Fruit fly (Drosophila melanogaster): ENCODE measurements around the gene CG13690.

CG13690 gene

DNA sequence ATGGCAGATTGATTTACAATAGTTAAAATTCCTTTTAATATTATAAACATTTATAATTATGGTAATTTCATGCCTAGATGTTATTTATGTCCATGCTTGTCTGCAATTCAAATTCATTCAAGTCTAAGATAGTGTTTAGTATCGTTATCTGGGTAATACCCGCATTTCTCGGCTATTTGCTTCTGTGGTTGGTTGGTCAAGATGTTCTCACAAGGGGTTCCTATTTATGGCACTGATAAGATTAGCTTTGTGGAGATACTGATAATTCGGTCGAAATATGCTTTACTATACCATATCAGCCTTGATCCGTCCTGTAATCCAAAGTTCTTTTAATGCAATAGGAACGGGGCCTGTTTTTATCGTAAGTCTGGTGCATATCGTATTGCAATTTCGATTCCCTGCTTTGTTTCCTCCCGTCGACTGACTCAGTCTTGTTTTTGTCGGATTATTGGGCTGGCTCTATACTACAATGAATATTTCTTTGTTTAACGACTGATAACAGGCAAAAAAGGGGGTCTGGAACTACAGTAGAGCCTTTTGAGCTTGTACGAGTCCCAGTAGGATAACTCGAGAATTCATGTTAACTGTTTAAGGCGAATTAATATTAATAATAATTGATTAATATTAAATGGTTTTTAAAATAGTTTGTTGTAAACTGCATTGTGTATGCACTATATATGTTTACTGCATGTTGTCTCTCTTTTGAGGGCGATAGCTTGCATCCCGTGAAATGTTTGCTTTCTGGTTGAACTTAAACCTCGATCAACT is 32.4 kb upstream of the CG13690 start:
- TF ChIP-seq CG7101 (tag; optimal IDR thresholded peaks at IDR 0.05), result no peak
- peak; percentile 16 for TF ChIP-seq CG14711 (tag; optimal IDR thresholded peaks at IDR 0.05)
- TF ChIP-seq CG33017 (tag; optimal IDR thresholded peaks at IDR 0.05), result no peak
- no peak for TF ChIP-seq cnc (optimal IDR thresholded peaks at IDR 0.05)
- no peak for TF ChIP-seq CG7045 (GFP tag; optimal IDR thresholded peaks at IDR 0.05)
- no peak for TF ChIP-seq CG1620 (GFP tag; optimal IDR thresholded peaks at IDR 0.05)
- no peak for TF ChIP-seq Clk (GFP tag; optimal IDR thresholded peaks at IDR 0.05)
- TF ChIP-seq Mnt (GFP tag; optimal IDR thresholded peaks at IDR 0.05), result peak; percentile 3
- no peak for TF ChIP-seq toe (GFP tag; optimal IDR thresholded peaks at IDR 0.05)
- TF ChIP-seq CG12768 (GFP tag; optimal IDR thresholded peaks at IDR 0.05), result no peak
- TF ChIP-seq bab1 (GFP tag; optimal IDR thresholded peaks at IDR 0.05), result no peak
- TF ChIP-seq pad (GFP tag; optimal IDR thresholded peaks at IDR 0.05), result no peak

DNA sequence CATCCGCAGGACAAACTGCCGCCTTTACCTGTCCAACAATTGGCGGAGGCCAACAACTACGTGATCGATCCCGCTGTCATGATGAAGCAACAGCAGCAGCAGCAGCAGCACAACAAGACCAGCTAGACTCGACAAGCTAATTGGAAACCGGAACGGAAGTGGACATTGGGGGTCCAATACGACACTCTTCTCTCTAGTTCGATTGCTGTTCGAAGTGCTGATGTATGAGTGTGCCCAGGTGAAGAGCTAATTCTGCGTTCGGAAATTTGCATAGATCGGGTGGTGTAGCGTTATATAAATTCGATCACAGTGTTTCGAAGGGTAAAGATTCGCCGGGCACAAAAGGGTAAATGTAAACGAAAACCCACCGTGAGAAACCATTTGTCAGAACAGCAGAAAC is 27.7 kb upstream of the CG13690 start:
- TF ChIP-seq Mnt (GFP tag; optimal IDR thresholded peaks at IDR 0.05) (no peak), cic (GFP tag; optimal IDR thresholded peaks at IDR 0.05) (no peak), tj (GFP tag; optimal IDR thresholded peaks at IDR 0.05) (no peak), CG1620 (GFP tag; optimal IDR thresholded peaks at IDR 0.05) (no peak), CG7101 (tag; optimal IDR thresholded peaks at IDR 0.05) (no peak)

DNA sequence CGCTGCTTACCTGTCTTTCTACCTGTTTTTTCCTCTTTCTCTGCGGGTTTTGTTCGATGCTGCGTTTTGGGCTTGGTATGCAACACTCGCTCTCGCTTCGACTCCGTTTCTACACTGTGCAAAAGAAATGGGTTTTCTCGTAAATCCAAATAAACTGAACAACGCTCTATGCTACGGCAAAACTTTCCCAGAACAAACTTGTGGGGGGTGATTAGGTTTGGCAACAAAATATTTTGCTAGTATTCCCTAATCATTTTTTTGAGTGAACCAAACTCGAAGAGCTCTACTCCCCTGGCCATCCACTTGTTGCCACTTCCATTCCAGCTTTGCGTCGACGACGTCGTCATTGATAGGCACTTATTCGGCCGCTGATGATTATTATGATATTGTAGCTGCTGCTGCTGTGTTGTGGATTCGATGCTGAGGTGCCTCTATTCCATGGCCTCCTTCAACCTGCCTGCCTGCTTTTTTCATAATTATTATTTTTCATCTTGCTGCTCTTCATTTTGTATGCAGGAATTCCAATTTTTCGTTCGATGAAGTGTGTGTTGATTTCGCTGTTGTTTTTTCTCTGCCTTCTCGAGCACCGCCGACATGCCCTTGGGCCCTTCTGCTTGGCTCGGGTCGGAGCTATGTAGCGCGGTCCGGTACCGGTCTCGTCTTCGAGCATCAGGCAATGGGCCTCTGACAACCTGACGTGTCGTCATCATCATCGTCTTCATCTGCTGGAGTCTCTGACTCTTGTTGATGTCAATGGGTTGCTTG is 22.7 kb upstream of the CG13690 start:
- TF ChIP-seq tj (GFP tag; optimal IDR thresholded peaks at IDR 0.05) (no peak), Mnt (GFP tag; optimal IDR thresholded peaks at IDR 0.05) (no peak), CG33017 (tag; optimal IDR thresholded peaks at IDR 0.05) (no peak), bab1 (GFP tag; optimal IDR thresholded peaks at IDR 0.05) (no peak), cic (GFP tag; optimal IDR thresholded peaks at IDR 0.05) (no peak), Hr96 (GFP tag; optimal IDR thresholded peaks at IDR 0.05) (no peak), cnc (optimal IDR thresholded peaks at IDR 0.05) (no peak), pad (GFP tag; optimal IDR thresholded peaks at IDR 0.05) (no peak), kay (GFP tag; ENCODE audit: borderline replicate concordance) (no peak), CG14711 (tag; optimal IDR thresholded peaks at IDR 0.05) (no peak), CG11617 (GFP tag; optimal IDR thresholded peaks at IDR 0.05) (no peak), CG5204 (GFP tag; optimal IDR thresholded peaks at IDR 0.05) (no peak)

DNA sequence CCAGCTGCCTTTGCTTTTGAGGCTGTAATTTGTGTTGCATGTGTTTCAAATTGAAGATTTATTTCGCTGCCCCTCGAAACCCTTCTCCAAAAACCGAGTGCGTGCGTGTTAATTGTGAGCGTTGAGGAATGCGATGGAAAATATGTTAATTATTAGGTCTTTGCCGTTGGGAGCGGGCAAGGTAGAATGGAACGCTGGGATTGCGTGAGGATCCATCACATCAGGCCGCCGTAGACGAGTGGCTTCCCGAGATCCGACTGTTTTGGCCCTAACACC is 21.9 kb upstream of the CG13690 start:
- no peak for TF ChIP-seq CG12768 (GFP tag; optimal IDR thresholded peaks at IDR 0.05)
- no peak for TF ChIP-seq CG1620 (GFP tag; optimal IDR thresholded peaks at IDR 0.05)
- TF ChIP-seq Crg-1 (GFP tag; optimal IDR thresholded peaks at IDR 0.05), result no peak
- TF ChIP-seq CG33017 (tag; optimal IDR thresholded peaks at IDR 0.05), result no peak

DNA sequence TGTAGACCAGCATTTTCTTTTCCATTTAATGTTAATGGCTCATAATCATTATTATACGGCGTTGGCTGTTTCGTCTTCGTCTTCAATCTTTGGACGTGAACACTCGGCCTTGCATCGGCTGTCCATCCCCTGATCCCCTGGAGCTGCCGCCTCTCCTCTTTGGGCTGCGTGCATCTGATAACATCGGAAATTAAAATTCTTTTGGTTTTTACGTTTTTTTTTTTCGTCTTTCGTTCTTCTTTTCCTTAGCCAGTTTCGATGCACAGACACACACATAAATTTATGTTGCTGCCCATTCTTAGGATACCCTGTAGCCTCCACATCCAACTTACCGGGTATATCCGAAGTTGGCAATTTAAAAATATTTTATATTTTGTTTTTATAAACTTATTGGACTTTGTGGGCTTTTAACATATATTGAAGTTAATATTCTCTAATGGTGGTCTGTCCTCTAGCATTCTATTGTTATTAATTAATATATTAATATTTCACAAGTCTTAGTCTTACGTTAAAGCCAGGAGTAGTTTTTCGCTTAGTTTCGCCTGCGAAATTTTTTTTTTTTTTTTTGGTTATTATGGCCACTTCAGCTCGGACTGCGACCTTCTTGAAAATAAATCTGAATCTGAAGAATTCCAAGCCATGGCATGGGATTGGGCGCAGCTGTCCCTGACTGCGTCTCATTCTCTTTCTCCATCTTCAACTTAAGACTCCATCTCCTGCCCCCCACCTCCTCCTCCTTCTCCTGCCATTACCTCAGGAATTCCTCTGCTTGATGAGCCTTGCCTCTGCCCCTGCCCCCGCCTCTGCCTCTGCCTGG is 21.4 kb upstream of the CG13690 start:
- no peak for TF ChIP-seq ovo (GFP tag; optimal IDR thresholded peaks at IDR 0.05)
- TF ChIP-seq CG33017 (tag; optimal IDR thresholded peaks at IDR 0.05), result no peak
- no peak for TF ChIP-seq CG7101 (tag; optimal IDR thresholded peaks at IDR 0.05)
- no peak for TF ChIP-seq CG12768 (GFP tag; optimal IDR thresholded peaks at IDR 0.05)
- no peak for TF ChIP-seq pad (GFP tag; optimal IDR thresholded peaks at IDR 0.05)
- TF ChIP-seq tj (GFP tag; optimal IDR thresholded peaks at IDR 0.05), result no peak
- TF ChIP-seq Hr96 (GFP tag; optimal IDR thresholded peaks at IDR 0.05), result no peak
- no peak for TF ChIP-seq Crg-1 (GFP tag; optimal IDR thresholded peaks at IDR 0.05)
- no peak for TF ChIP-seq cic (GFP tag; optimal IDR thresholded peaks at IDR 0.05)
- TF ChIP-seq CG5204 (GFP tag; optimal IDR thresholded peaks at IDR 0.05), result no peak
- TF ChIP-seq bab1 (GFP tag; optimal IDR thresholded peaks at IDR 0.05), result no peak
- no peak for TF ChIP-seq CG14711 (tag; optimal IDR thresholded peaks at IDR 0.05)
- TF ChIP-seq CG1620 (GFP tag; optimal IDR thresholded peaks at IDR 0.05), result no peak

DNA sequence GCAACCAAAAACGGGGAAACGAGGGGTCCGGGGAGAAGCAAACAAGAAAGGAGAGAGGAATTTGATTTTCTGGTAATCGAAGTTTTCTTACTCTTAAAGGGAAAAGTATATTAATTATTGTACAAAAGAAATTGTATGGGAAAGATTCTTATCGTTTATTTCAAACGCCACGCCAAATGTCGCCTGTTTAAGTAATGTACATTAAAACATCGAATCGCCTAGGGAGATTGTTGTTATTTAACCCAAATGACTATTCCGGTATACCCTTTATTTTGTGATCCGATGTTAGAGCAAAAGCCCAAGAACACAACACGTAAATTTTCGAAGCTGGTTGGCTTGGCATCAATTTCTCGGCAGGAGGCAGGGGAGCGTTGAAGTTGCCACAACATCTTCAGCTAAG is 19.9 kb upstream of the CG13690 start:
- TF ChIP-seq pad (GFP tag; optimal IDR thresholded peaks at IDR 0.05) (no peak), CG33017 (tag; optimal IDR thresholded peaks at IDR 0.05) (no peak), Clk (GFP tag; optimal IDR thresholded peaks at IDR 0.05) (no peak), bab1 (GFP tag; optimal IDR thresholded peaks at IDR 0.05) (no peak), ovo (GFP tag; optimal IDR thresholded peaks at IDR 0.05) (no peak), CG14711 (tag; optimal IDR thresholded peaks at IDR 0.05) (no peak), Mnt (GFP tag; optimal IDR thresholded peaks at IDR 0.05) (no peak), CG7101 (tag; optimal IDR thresholded peaks at IDR 0.05) (no peak), CG12768 (GFP tag; optimal IDR thresholded peaks at IDR 0.05) (no peak), CG1620 (GFP tag; optimal IDR thresholded peaks at IDR 0.05) (no peak), cic (GFP tag; optimal IDR thresholded peaks at IDR 0.05) (no peak), tj (GFP tag; optimal IDR thresholded peaks at IDR 0.05) (no peak), Hr96 (GFP tag; optimal IDR thresholded peaks at IDR 0.05) (no peak), CG5204 (GFP tag; optimal IDR thresholded peaks at IDR 0.05) (no peak), CG7045 (GFP tag; optimal IDR thresholded peaks at IDR 0.05) (no peak), kay (GFP tag; ENCODE audit: borderline replicate concordance) (no peak), toe (GFP tag; optimal IDR thresholded peaks at IDR 0.05) (no peak), Crg-1 (GFP tag; optimal IDR thresholded peaks at IDR 0.05) (no peak)
